Fruit fly (Drosophila melanogaster): Measurements from ENCODE around the gene smg.

DNA sequence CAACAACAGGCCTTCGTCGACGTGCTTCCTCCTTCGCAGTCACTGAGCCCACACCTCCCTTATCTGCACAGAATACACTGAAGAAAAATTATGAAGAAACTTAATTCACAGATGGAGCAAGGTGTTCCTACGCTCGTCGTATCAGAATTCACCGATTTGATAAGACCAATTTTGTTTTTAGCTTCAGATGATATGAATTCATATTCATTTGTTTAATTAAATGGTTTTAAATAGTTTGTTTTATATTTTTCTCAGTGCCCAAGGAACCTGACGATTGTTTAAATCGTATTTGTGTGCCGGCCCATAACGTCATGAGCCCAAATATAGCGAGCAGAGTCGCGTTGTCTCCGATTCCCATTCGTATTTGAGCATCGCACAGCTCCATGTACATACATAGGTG lies 25.8 kb upstream of the smg start:
- no peak for TF ChIP-seq tj (GFP tag; optimal IDR thresholded peaks at IDR 0.05)
- TF ChIP-seq kay (GFP tag; ENCODE audit: borderline replicate concordance) = peak; percentile 18
- no peak for TF ChIP-seq CG7045 (GFP tag; optimal IDR thresholded peaks at IDR 0.05)
- TF ChIP-seq toe (GFP tag; optimal IDR thresholded peaks at IDR 0.05) = no peak
